Worm (Caenorhabditis elegans) whole organism, late embryonic: ENCODE measurements around the gene R12C12.7.

Experiments
- F13H6.1 ChIP-seq: sonication (generic microtip); optimal IDR thresholded peaks from 2 replicates; lab custom pipeline; 2016; ENCODE audit warnings: missing genetic modification characterization, missing compliant biosample characterization
- K02D7.2 ChIP-seq: sonication (generic microtip); optimal IDR thresholded peaks from 2 replicates; lab custom pipeline; 2017; ENCODE audit warnings: mild to moderate bottlenecking, missing genetic modification characterization, missing compliant biosample characterization
- T23F11.4 ChIP-seq: fragments of 200-800 bp; sonication (Bioruptor generic); optimal IDR thresholded peaks from 2 replicates; lab custom pipeline; 2018; ENCODE audit warnings: mild to moderate bottlenecking, missing genetic modification characterization, missing compliant biosample characterization
- ahr-1 ChIP-seq: sonication (generic microtip); optimal IDR thresholded peaks from 2 replicates; lab custom pipeline; 2016; ENCODE audit warnings: missing genetic modification characterization, missing compliant biosample characterization
- ceh-14 ChIP-seq: sonication (generic microtip); optimal IDR thresholded peaks from 2 replicates; lab custom pipeline; 2016; ENCODE audit warnings: missing genotype, missing genetic modification characterization, missing compliant biosample characterization
- ceh-18 ChIP-seq: sonication (generic microtip); optimal IDR thresholded peaks from 2 replicates; lab custom pipeline; 2016; ENCODE audit warnings: missing genetic modification characterization, missing compliant biosample characterization
- ceh-2 ChIP-seq: sonication (generic microtip); optimal IDR thresholded peaks from 2 replicates; lab custom pipeline; 2016; ENCODE audit warnings: missing genotype, missing genetic modification characterization, missing compliant biosample characterization
- ceh-24 ChIP-seq: sonication (generic microtip); optimal IDR thresholded peaks from 2 replicates; lab custom pipeline; 2016; ENCODE audit warnings: mild to moderate bottlenecking, missing genetic modification characterization, missing compliant biosample characterization
- ceh-30 ChIP-seq: fragments of 150-350 bp; optimal IDR thresholded peaks from 2 replicates; lab custom pipeline; 2014; ENCODE audit warnings: missing biosample characterization, missing genetic modification characterization
- ceh-34 ChIP-seq: sonication (generic microtip); optimal IDR thresholded peaks from 2 replicates; lab custom pipeline; 2016; ENCODE audit warnings: mild to moderate bottlenecking, missing genetic modification characterization, missing compliant biosample characterization
- ceh-48 ChIP-seq: sonication (generic microtip); optimal IDR thresholded peaks from 2 replicates; lab custom pipeline; 2016; ENCODE audit warnings: missing genetic modification characterization, inconsistent platforms, missing compliant biosample characterization
- ceh-6 ChIP-seq: fragments of 200-800 bp; sonication (Bioruptor generic); optimal IDR thresholded peaks from 2 replicates; lab custom pipeline; 2018; ENCODE audit warnings: mild to moderate bottlenecking, missing genetic modification characterization, missing compliant biosample characterization
- che-1 ChIP-seq: sonication (generic microtip); optimal IDR thresholded peaks from 2 replicates; lab custom pipeline; 2016; ENCODE audit warnings: mild to moderate bottlenecking, missing genetic modification characterization, missing compliant biosample characterization
- dmd-4 ChIP-seq: sonication (generic microtip); optimal IDR thresholded peaks from 2 replicates; lab custom pipeline; 2016; ENCODE audit warnings: borderline replicate concordance, missing genetic modification characterization, missing compliant biosample characterization
- dve-1 ChIP-seq: sonication (generic microtip); optimal IDR thresholded peaks from 2 replicates; lab custom pipeline; 2017; ENCODE audit warnings: antibody characterized with exemption, mild to moderate bottlenecking, missing genetic modification characterization, missing compliant biosample characterization
- elt-4 ChIP-seq: sonication (generic microtip); optimal IDR thresholded peaks from 2 replicates; lab custom pipeline; 2016; ENCODE audit warnings: missing genetic modification characterization, missing compliant biosample characterization
- fkh-6 ChIP-seq: sonication (generic microtip); optimal IDR thresholded peaks from 2 replicates; lab custom pipeline; 2016; ENCODE audit warnings: missing genetic modification characterization, missing compliant biosample characterization
- gmeb-2 ChIP-seq: sonication (generic microtip); optimal IDR thresholded peaks from 2 replicates; lab custom pipeline; 2016; ENCODE audit warnings: missing genetic modification characterization, inconsistent platforms, missing compliant biosample characterization
- hlh-30 ChIP-seq: sonication (generic microtip); optimal IDR thresholded peaks from 2 replicates; lab custom pipeline; 2017; ENCODE audit warnings: antibody characterized with exemption, missing genetic modification characterization, missing compliant biosample characterization; ENCODE audit not compliant: insufficient read depth
- hlh-8 ChIP-seq: sonication (generic microtip); optimal IDR thresholded peaks from 2 replicates; lab custom pipeline; 2016; ENCODE audit warnings: missing genotype, missing genetic modification characterization, missing compliant biosample characterization
- lim-6 ChIP-seq: sonication (generic microtip); optimal IDR thresholded peaks from 2 replicates; lab custom pipeline; 2016; ENCODE audit warnings: missing genetic modification characterization, missing compliant biosample characterization
- madf-2 ChIP-seq: sonication (generic microtip); optimal IDR thresholded peaks from 2 replicates; lab custom pipeline; 2017; ENCODE audit warnings: missing genetic modification characterization, missing compliant biosample characterization
- nfya-1 ChIP-seq: sonication (generic microtip); optimal IDR thresholded peaks from 2 replicates; lab custom pipeline; 2017; ENCODE audit warnings: missing genetic modification characterization, mild to moderate bottlenecking, missing compliant biosample characterization, antibody characterized with exemption, moderate library complexity
- nhr-232 ChIP-seq: sonication (generic microtip); optimal IDR thresholded peaks from 2 replicates; lab custom pipeline; 2016; ENCODE audit warnings: missing genetic modification characterization, missing compliant biosample characterization
- npax-4 ChIP-seq: sonication (generic microtip); optimal IDR thresholded peaks from 2 replicates; lab custom pipeline; 2016; ENCODE audit warnings: missing genetic modification characterization, missing compliant biosample characterization
- pag-3 ChIP-seq: sonication (generic microtip); optimal IDR thresholded peaks from 2 replicates; lab custom pipeline; 2016; ENCODE audit warnings: missing compliant biosample characterization, missing genetic modification characterization, borderline replicate concordance
- pha-2 ChIP-seq: sonication (generic microtip); optimal IDR thresholded peaks from 2 replicates; lab custom pipeline; 2017; ENCODE audit warnings: mild to moderate bottlenecking, missing genetic modification characterization, missing compliant biosample characterization
- pros-1 ChIP-seq: fragments of 150-350 bp; optimal IDR thresholded peaks from 2 replicates; lab custom pipeline; 2014; ENCODE audit warnings: missing biosample characterization, missing genetic modification reagents, missing genetic modification characterization
- sdc-2 ChIP-seq: sonication (generic microtip); optimal IDR thresholded peaks from 2 replicates; lab custom pipeline; 2016; ENCODE audit warnings: missing genotype, missing genetic modification characterization, missing compliant biosample characterization
- sox-2 ChIP-seq: fragments of 200-800 bp; sonication (Bioruptor generic); IDR thresholded peaks from 2 replicates; pipeline ENCODE4 v1.3.6; 2022; ENCODE audit warnings: missing genetic modification reagents, missing genetic modification characterization, missing compliant biosample characterization
- sox-4 ChIP-seq: sonication (generic microtip); optimal IDR thresholded peaks from 2 replicates; lab custom pipeline; 2017; ENCODE audit warnings: mild to moderate bottlenecking, missing genetic modification characterization, inconsistent platforms, missing compliant biosample characterization
- syd-9 ChIP-seq: sonication (generic microtip); optimal IDR thresholded peaks from 2 replicates; lab custom pipeline; 2016; ENCODE audit warnings: mild to moderate bottlenecking, missing genetic modification characterization, moderate library complexity, missing compliant biosample characterization
- tbx-2 ChIP-seq: sonication (generic microtip); optimal IDR thresholded peaks from 2 replicates; lab custom pipeline; 2016; ENCODE audit warnings: missing genetic modification characterization, missing compliant biosample characterization
- ttx-3 ChIP-seq: sonication (generic microtip); optimal IDR thresholded peaks from 2 replicates; lab custom pipeline; 2016; ENCODE audit warnings: missing genetic modification reagents, missing genetic modification characterization, missing compliant biosample characterization
- unc-3 ChIP-seq, 2 experiments: fragments of 200-800 bp in 1 of 2; sonication (Bioruptor generic) in 1 of 2; sonication (generic microtip) in 1 of 2; conservative IDR thresholded peaks in 1 of 2; optimal IDR thresholded peaks in 1 of 2; 2 replicates each; pipeline versions ENCODE4 v1.3.6 to Lab custom; 2016 to 2022; ENCODE audit warnings: missing compliant biosample characterization in 2 of 2, missing genetic modification characterization in 2 of 2, missing genetic modification reagents in 1 of 2
- unc-55 ChIP-seq: sonication (generic microtip); optimal IDR thresholded peaks from 2 replicates; lab custom pipeline; 2017; ENCODE audit warnings: missing biosample characterization, missing genetic modification reagents, missing genetic modification characterization
- zip-5 ChIP-seq: sonication (generic microtip); optimal IDR thresholded peaks from 2 replicates; lab custom pipeline; 2016; ENCODE audit warnings: missing genetic modification characterization, missing compliant biosample characterization
- ztf-16 ChIP-seq: sonication (generic microtip); optimal IDR thresholded peaks from 2 replicates; lab custom pipeline; 2017; ENCODE audit warnings: missing genetic modification characterization, missing compliant biosample characterization

The R12C12.7 gene

DNA sequence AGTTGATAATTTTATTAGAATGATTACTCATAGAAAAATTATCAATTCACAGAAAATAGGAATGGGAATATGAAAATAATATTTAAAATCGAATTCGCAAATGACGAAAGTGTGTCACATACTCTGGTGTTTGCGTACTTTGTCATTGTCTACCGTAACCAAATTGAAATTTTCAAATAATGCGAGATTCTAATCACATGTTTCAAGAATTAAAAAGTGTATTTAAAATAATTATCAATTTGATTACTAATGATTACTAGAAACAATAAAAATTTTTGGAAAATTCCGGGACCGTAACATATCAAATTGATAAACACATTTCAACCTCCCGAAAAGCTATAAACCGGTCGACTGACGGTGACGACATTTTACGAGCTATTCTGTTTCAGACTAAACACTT lies 35.6 kb upstream of the R12C12.7 start, which contains the start of the genes fbf-2 and nspg-3:
TSS of gene fbf-2 (minus strand) at position 101 of the 400 bp plus-strand sequence.
TSS of gene nspg-3 (plus strand) at position 388 of the 400 bp plus-strand sequence.
- TF ChIP-seq elt-4 (no peak), sox-2 (GFP tag; lab: Robert Waterston, UW) (no peak), ceh-18 (tag; lab: Kevin White, UChicago) (no peak), ceh-48 (tag; lab: Kevin White, UChicago) (no peak), gmeb-2 (tag; lab: Kevin White, UChicago) (no peak), F13H6.1 (tag; lab: Kevin White, UChicago) (no peak), ztf-16 (tag; lab: Kevin White, UChicago) (no peak), ttx-3 (tag; lab: Kevin White, UChicago) (no peak), zip-5 (tag; lab: Kevin White, UChicago) (no peak), ceh-24 (tag; lab: Kevin White, UChicago) (no peak), pag-3 (tag; lab: Kevin White, UChicago) (no peak), lim-6 (tag; lab: Kevin White, UChicago) (no peak), dmd-4 (tag; lab: Kevin White, UChicago) (no peak), pros-1 (tag; lab: Kevin White, UChicago) (no peak), K02D7.2 (tag; lab: Kevin White, UChicago) (no peak)

DNA sequence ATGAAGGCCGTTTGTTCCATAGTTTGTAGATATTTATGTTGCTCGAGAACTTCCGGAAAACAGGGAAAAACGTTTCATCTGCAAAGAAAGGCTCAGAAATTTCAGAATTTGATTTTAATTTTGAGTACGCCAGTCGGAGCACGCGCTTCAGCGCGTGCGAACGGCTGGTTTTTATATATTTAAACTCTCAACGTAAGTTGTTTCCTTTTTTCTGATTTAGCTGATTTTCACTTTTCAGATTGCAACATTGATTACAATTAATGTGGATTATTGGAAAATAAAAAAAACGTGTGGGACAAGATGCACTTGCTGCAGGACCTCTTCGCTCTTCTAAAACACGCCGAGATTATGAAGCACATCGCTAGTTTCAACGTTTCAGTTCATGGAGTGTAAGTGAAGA lies 26.8 kb upstream of the R12C12.7 start, which contains the start of gene F21H12.3:
TSS of gene F21H12.3 (plus strand) at position 301 of the 400 bp plus-strand sequence.
- TF ChIP-seq sox-4 (no peak), hlh-30 (tag; lab: Kevin White, UChicago) (no peak), ceh-34 (tag; lab: Kevin White, UChicago) (no peak), nhr-232 (tag; lab: Kevin White, UChicago) (no peak), T23F11.4 (GFP tag; lab: Kevin White, UChicago) (no peak), ceh-18 (tag; lab: Kevin White, UChicago) (no peak), tbx-2 (tag; lab: Kevin White, UChicago) (no peak), ceh-6 (no peak), ceh-30 (tag; lab: Kevin White, UChicago) (no peak), unc-3 (GFP tag; conservative IDR thresholded peaks at IDR 0.05; lab: Robert Waterston, UW) (no peak), unc-3 (tag; optimal IDR thresholded peaks at IDR 0.05; lab: Kevin White, UChicago) (no peak), ceh-48 (tag; lab: Kevin White, UChicago) (no peak)
- TF ChIP-seq, all 69 proteins: peak for 0

DNA sequence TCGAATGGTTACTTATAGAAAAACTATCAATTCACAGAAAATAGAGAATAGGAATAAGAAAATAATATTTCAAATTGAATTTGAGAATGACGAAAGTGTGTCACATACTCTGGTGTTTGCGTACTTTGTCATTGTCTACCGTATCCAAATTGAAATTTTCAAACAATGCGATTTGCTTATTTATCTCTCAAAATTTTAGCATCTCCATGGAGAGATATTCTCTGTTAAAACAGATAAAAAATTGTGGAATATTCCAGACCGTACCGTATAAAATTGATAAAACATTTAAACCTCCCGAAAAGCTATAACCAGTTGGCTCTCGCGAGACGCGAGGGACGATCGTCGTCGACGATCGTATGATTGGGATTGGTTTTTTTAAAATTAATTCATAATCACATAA lies 25.0 kb upstream of the R12C12.7 start, which contains the start of gene fbf-1:
TSS of gene fbf-1 (minus strand) at position 101 of the 400 bp plus-strand sequence.
- TF ChIP-seq sdc-2 (tag; lab: Kevin White, UChicago) = no peak

DNA sequence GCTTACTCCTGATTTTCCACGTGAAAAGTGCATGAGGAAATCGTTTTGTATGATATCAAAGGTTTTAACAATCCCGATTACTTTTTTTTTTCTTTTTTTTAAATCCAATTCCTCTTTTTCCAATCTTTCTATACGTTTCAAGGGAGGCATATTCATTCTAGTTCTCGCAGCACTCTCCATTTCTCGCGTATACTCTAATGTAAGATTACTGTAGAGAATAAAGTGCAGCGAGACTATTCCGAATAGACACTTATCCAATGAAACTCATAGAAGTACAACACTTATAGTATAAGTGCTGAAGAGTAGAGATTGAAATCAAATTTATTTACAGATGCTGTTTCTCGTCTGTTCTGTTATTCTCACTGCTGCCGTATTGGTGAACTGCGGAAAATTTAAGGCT lies 21.8 kb upstream of the R12C12.7 start, which contains the start of gene H12I13.6:
TSS of gene H12I13.6 (plus strand) at position 301 of the 400 bp plus-strand sequence.
- TF ChIP-seq che-1 (tag; lab: Kevin White, UChicago) (no peak), tbx-2 (tag; lab: Kevin White, UChicago) (no peak)

DNA sequence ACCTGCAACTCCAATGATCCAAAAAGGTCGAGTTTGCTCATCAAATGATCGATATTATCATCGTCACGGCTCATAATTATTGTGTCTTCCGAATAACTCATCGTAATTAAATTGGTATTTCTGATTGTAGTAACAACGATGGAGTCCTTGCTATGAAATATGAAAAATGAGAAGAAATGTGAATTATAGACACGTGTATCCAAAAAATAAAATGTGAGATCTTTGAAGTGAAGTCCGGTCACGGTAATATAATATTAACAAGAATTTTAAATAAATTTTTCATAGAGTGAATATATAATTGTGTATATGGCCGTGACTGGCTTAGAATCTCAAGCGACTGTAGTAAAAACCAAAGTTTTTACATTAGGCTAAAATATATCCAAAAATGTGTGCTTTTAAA lies 11.3 kb upstream of the R12C12.7 start, which contains the start of gene H12I13.1:
TSS of gene H12I13.1 (minus strand) at position 101 of the 400 bp plus-strand sequence.
- TF ChIP-seq elt-4 (no peak), unc-55 (GFP tag; lab: Kevin White, UChicago) (no peak), pros-1 (tag; lab: Kevin White, UChicago) (no peak), tbx-2 (tag; lab: Kevin White, UChicago) (no peak), pag-3 (tag; lab: Kevin White, UChicago) (no peak), syd-9 (tag; lab: Kevin White, UChicago) (no peak), madf-2 (tag; lab: Kevin White, UChicago) (no peak), ahr-1 (no peak), ceh-48 (tag; lab: Kevin White, UChicago) (no peak), dve-1 (no peak), fkh-6 (no peak), sox-2 (GFP tag; lab: Robert Waterston, UW) (no peak), ceh-2 (tag; lab: Kevin White, UChicago) (no peak), npax-4 (no peak), ztf-16 (tag; lab: Kevin White, UChicago) (no peak), ceh-14 (tag; lab: Kevin White, UChicago) (no peak), nfya-1 (tag; lab: Kevin White, UChicago) (no peak), pha-2 (tag; lab: Kevin White, UChicago) (no peak), hlh-30 (tag; lab: Kevin White, UChicago) (no peak), hlh-8 (no peak)
